Worm (Caenorhabditis elegans) whole organism, young adult: ENCODE results near the gene B0273.115.

Experiments
- D2030.7 ChIP-seq: fragments of 200-800 bp; sonication (Bioruptor generic); IDR thresholded peaks from 2 replicates; pipeline ENCODE4 v1.3.6; 2022; ENCODE audit warnings: missing genetic modification reagents, missing genetic modification characterization, missing compliant biosample characterization
- Y53F4B.3 ChIP-seq: fragments of 200-800 bp; sonication (Bioruptor generic); IDR thresholded peaks from 2 replicates; pipeline ENCODE4 v1.3.6; 2022; ENCODE audit warnings: missing genetic modification reagents, missing genetic modification characterization, missing compliant biosample characterization
- ceh-79 ChIP-seq: sonication (generic microtip); optimal IDR thresholded peaks from 2 replicates; lab custom pipeline; 2017; ENCODE audit warnings: mild to moderate bottlenecking, missing genetic modification characterization, missing compliant biosample characterization
- dpl-1 ChIP-seq: fragments of 150-350 bp; optimal IDR thresholded peaks from 2 replicates; lab custom pipeline; 2014; ENCODE audit warnings: missing biosample characterization, missing genetic modification reagents, missing genetic modification characterization
- him-1 ChIP-seq: sonication (generic microtip); optimal IDR thresholded peaks from 2 replicates; lab custom pipeline; 2016; ENCODE audit warnings: missing genotype, missing genetic modification reagents, missing genetic modification characterization, missing compliant biosample characterization
- hmg-1.2 ChIP-seq: fragments of 200-800 bp; sonication (Bioruptor generic); IDR thresholded peaks from 2 replicates; pipeline ENCODE4 v1.3.6; 2022; ENCODE audit warnings: missing genetic modification reagents, missing genetic modification characterization, missing compliant biosample characterization
- hsf-1 ChIP-seq: fragments of 200-800 bp; sonication (Bioruptor generic); IDR thresholded peaks from 2 replicates; pipeline ENCODE4 v1.3.6; 2022; ENCODE audit warnings: missing genetic modification reagents, missing genetic modification characterization, missing compliant biosample characterization
- lin-26 ChIP-seq: fragments of 200-800 bp; sonication (Bioruptor generic); IDR thresholded peaks from 2 replicates; pipeline ENCODE4 v1.3.6; 2022; ENCODE audit warnings: missing genetic modification reagents, missing genetic modification characterization, missing compliant biosample characterization
- lin-40 ChIP-seq: sonication (generic microtip); optimal IDR thresholded peaks from 2 replicates; lab custom pipeline; 2016; ENCODE audit warnings: missing genetic modification characterization, mild to moderate bottlenecking, missing compliant biosample characterization, missing genotype, missing genetic modification reagents
- nhr-90 ChIP-seq: sonication (generic microtip); optimal IDR thresholded peaks from 2 replicates; lab custom pipeline; 2016; ENCODE audit warnings: missing genotype, mild to moderate bottlenecking, missing genetic modification characterization, missing compliant biosample characterization
- sea-2 ChIP-seq: fragments of 200-800 bp; sonication (Bioruptor generic); IDR thresholded peaks from 2 replicates; pipeline ENCODE4 v1.3.6; 2022; ENCODE audit warnings: missing genetic modification characterization, missing compliant biosample characterization

DNA sequence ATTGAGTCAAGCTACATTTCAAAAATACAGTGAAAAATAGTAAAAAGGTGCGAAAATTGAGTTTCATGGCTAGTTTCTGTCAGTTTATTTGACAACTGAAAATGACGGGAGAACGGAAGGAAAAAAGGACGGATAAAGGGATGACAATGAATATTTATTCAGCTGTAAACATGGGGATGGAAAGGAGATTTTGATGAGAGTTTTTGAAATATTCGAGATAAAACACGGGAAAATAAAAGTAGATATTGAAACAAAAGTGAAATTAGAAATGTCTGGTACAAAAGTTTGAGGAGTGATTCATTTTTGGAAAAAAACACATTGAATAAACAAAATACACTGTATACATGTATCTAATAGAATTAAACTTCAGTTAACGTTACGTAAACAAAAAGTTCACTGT lies 8.7 kb downstream of the B0273.115 start, which contains the start of gene T11F8.12:
- TF ChIP-seq lin-26 (GFP tag; lab: Robert Waterston, UW) (no peak), sea-2 (GFP tag; lab: Robert Waterston, UW) (no peak), him-1 (tag; lab: Kevin White, UChicago) (no peak), D2030.7 (no peak), lin-40 (tag; lab: Kevin White, UChicago) (no peak), ceh-79 (tag; lab: Kevin White, UChicago) (no peak), nhr-90 (tag; lab: Kevin White, UChicago) (no peak), hmg-1.2 (GFP tag; lab: Robert Waterston, UW) (no peak), dpl-1 (no peak), hsf-1 (no peak), Y53F4B.3 (GFP tag; lab: Robert Waterston, UW) (no peak)
